Worm (Caenorhabditis elegans) whole organism, L3 larva: Measurements from ENCODE around the gene aco-2.

Experiments used
- ZK546.5 ChIP-seq: sonication (generic microtip); optimal IDR thresholded peaks from 2 replicates; lab custom pipeline; 2017; ENCODE audit warnings: missing biosample characterization, missing genetic modification characterization
- egl-27 ChIP-seq: sonication (generic microtip); optimal IDR thresholded peaks from 4 replicates; lab custom pipeline; 2017; ENCODE audit warnings: missing biosample characterization, missing genetic modification reagents, missing genetic modification characterization
- mdl-1 ChIP-seq: fragments of 150-350 bp; optimal IDR thresholded peaks from 2 replicates; lab custom pipeline; 2014; ENCODE audit warnings: missing biosample characterization, missing genetic modification characterization
- nfya-1 ChIP-seq: sonication (generic microtip); optimal IDR thresholded peaks from 2 replicates; lab custom pipeline; 2017; ENCODE audit warnings: missing genetic modification characterization, mild to moderate bottlenecking, missing compliant biosample characterization, antibody characterized with exemption, moderate library complexity; ENCODE audit not compliant: insufficient read depth
- nhr-12 ChIP-seq: fragments of 150-350 bp; optimal IDR thresholded peaks from 2 replicates; lab custom pipeline; 2014; ENCODE audit warnings: missing biosample characterization, missing genetic modification characterization
- nhr-23 ChIP-seq: fragments of 150-350 bp; optimal IDR thresholded peaks from 2 replicates; lab custom pipeline; 2014; ENCODE audit warnings: missing biosample characterization, missing genetic modification reagents, missing genetic modification characterization
- nhr-25 ChIP-seq: sonication (generic microtip); optimal IDR thresholded peaks from 2 replicates; lab custom pipeline; 2017; ENCODE audit warnings: missing biosample characterization, missing genetic modification characterization
- ztf-11 ChIP-seq: fragments of 150-350 bp; optimal IDR thresholded peaks from 2 replicates; lab custom pipeline; 2014; ENCODE audit warnings: missing biosample characterization, missing genetic modification characterization

DNA sequence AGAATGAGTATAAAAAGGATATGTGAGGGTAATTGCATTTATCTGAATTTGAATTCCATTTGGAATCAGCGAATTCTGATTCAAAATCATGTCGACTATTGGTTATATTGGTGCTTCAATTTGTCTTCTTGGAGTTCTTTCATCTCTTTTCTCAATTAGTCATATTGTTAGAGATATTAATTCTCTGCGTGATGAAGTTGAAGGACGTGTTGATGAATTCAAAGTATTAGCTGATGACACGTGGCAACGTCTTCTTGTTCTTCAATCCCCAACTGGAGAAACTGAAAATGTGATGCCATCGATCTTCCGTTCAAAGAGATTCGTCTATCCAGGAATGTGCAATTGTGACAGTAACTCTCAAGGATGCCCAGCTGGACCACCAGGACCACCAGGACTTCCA, 24.7 kb upstream of the aco-2 start, which contains the start of gene col-90:
- TF ChIP-seq ztf-11 (tag; lab: Kevin White, UChicago), result no peak
- no peak for TF ChIP-seq nfya-1 (tag; lab: Kevin White, UChicago)
- no peak for TF ChIP-seq nhr-12 (tag; lab: Kevin White, UChicago)
- TF ChIP-seq nhr-25 (tag; lab: Kevin White, UChicago), result peak; percentile 55
- no peak for TF ChIP-seq nhr-23 (tag; lab: Kevin White, UChicago)
- TF ChIP-seq egl-27 (tag; lab: Kevin White, UChicago), result no peak
- TF ChIP-seq mdl-1, result no peak
- no peak for TF ChIP-seq ZK546.5 (tag; lab: Kevin White, UChicago)
